ENCODE assay signal across 2 worm cellular contexts in genomic region chrX:17093199-17093598, ce11.
TF ChIP-seq lines count a peak whose summit lies in the region.

C08A9.3 (minus strand) TSS chrX:17093299.

TF ChIP-seq in whole organism, L1 larva, 84 proteins besides CTCF, POLR2A, EP300 and RAD21:
- TF ChIP-seq skn-1 (tag; optimal IDR thresholded peaks at IDR 0.05; lab: Kevin White, UChicago) (no peak), nhr-85 (tag; lab: Kevin White, UChicago) (peak; percentile 5), nhr-11 (tag; optimal IDR thresholded peaks at IDR 0.05; lab: Kevin White, UChicago) (no peak), ama-1 (optimal IDR thresholded peaks at IDR 0.05; lab: Kevin White, UChicago) (no peak), nhr-76 (tag; optimal IDR thresholded peaks at IDR 0.05; lab: Kevin White, UChicago) (no peak)

TF ChIP-seq in whole organism, L4 larva, 104 proteins besides CTCF, POLR2A, EP300 and RAD21:
- TF ChIP-seq aha-1 (tag; lab: Kevin White, UChicago) (peak; percentile 80), vab-7 (GFP tag; IDR thresholded peaks at IDR 0.05; lab: Robert Waterston, UW) (no peak), set-16 (GFP tag; IDR thresholded peaks at IDR 0.05; lab: Robert Waterston, UW) (no peak)

Comparison
In these comparisons a context has a peak if more than half of its experiments do, and no peak if none do; other contexts are left out.
1. Of the 29 proteins assayed by ChIP-seq in both whole organism, L4 larva and whole organism, L1 larva: peak only in whole organism, L4 larva: aha-1; only in whole organism, L1 larva: none; in both: none; in neither: 28.